Worm (Caenorhabditis elegans) whole organism, L3 larva: ENCODE data around the gene srx-21.

Experiments used
- R02D3.7 ChIP-seq: fragments of 150-350 bp; optimal IDR thresholded peaks from 2 replicates; lab custom pipeline; 2014; ENCODE audit warnings: missing biosample characterization, missing genetic modification characterization
- ZK546.5 ChIP-seq: sonication (generic microtip); optimal IDR thresholded peaks from 2 replicates; lab custom pipeline; 2017; ENCODE audit warnings: missing biosample characterization, missing genetic modification characterization
- aly-2 ChIP-seq: fragments of 150-350 bp; optimal IDR thresholded peaks from 2 replicates; lab custom pipeline; 2014; ENCODE audit warnings: missing biosample characterization, missing genetic modification characterization
- ceh-28 ChIP-seq: fragments of 150-350 bp; optimal IDR thresholded peaks from 2 replicates; lab custom pipeline; 2014; ENCODE audit warnings: missing biosample characterization, missing genetic modification reagents, missing genetic modification characterization
- ceh-82 ChIP-seq: fragments of 150-350 bp; optimal IDR thresholded peaks from 2 replicates; lab custom pipeline; 2014; ENCODE audit warnings: missing biosample characterization, missing genetic modification characterization
- ceh-9 ChIP-seq: sonication (generic microtip); optimal IDR thresholded peaks from 2 replicates; lab custom pipeline; 2018; ENCODE audit warnings: missing biosample characterization, missing genetic modification characterization
- daf-12 ChIP-seq: fragments of 150-350 bp; optimal IDR thresholded peaks from 2 replicates; lab custom pipeline; 2014; ENCODE audit warnings: missing biosample characterization, missing genetic modification reagents, missing genetic modification characterization
- egl-5 ChIP-seq: fragments of 150-350 bp; optimal IDR thresholded peaks from 2 replicates; lab custom pipeline; 2017; ENCODE audit warnings: missing biosample characterization, missing genetic modification reagents, missing genetic modification characterization, inconsistent platforms
- elt-1 ChIP-seq: fragments of 150-350 bp; optimal IDR thresholded peaks from 2 replicates; lab custom pipeline; 2014; ENCODE audit warnings: missing biosample characterization, missing genetic modification characterization
- elt-2 ChIP-seq: sonication (generic microtip); optimal IDR thresholded peaks from 2 replicates; lab custom pipeline; 2016; ENCODE audit warnings: missing genetic modification reagents, mild to moderate bottlenecking, missing genetic modification characterization, missing compliant biosample characterization
- elt-3 ChIP-seq, 3 experiments: fragments of 150-350 bp in 1 of 3; sonication (generic microtip) in 2 of 3; optimal IDR thresholded peaks; 2 replicates in 2 of 3; 4 replicates in 1 of 3; lab custom pipeline; 2014 to 2017; ENCODE audit warnings: missing biosample characterization in 3 of 3, missing genetic modification characterization in 3 of 3
- eor-1 ChIP-seq, 2 experiments: fragments of 150-350 bp; optimal IDR thresholded peaks; 2 replicates each; lab custom pipeline; 2014 to 2018; ENCODE audit warnings: missing biosample characterization in 2 of 2, missing genetic modification characterization in 2 of 2
- fkh-10 ChIP-seq: sonication (generic microtip); optimal IDR thresholded peaks from 2 replicates; lab custom pipeline; 2017; ENCODE audit warnings: missing biosample characterization, missing genetic modification reagents, missing genetic modification characterization
- hmg-11 ChIP-seq: sonication (generic microtip); optimal IDR thresholded peaks from 2 replicates; lab custom pipeline; 2016; ENCODE audit warnings: missing genetic modification characterization, missing compliant biosample characterization
- jun-1 ChIP-seq: fragments of 150-350 bp; optimal IDR thresholded peaks from 2 replicates; lab custom pipeline; 2014; ENCODE audit warnings: missing biosample characterization, missing genetic modification reagents, missing genetic modification characterization
- lsy-12 ChIP-seq: sonication (generic microtip); optimal IDR thresholded peaks from 2 replicates; lab custom pipeline; 2016; ENCODE audit warnings: mild to moderate bottlenecking, missing genetic modification characterization, missing compliant biosample characterization
- mdl-1 ChIP-seq: fragments of 150-350 bp; optimal IDR thresholded peaks from 2 replicates; lab custom pipeline; 2014; ENCODE audit warnings: missing biosample characterization, missing genetic modification characterization
- mml-1 ChIP-seq: fragments of 150-350 bp; sonication (generic microtip); optimal IDR thresholded peaks from 3 replicates; lab custom pipeline; 2014; ENCODE audit warnings: missing biosample characterization, missing genetic modification characterization
- nfya-1 ChIP-seq: sonication (generic microtip); optimal IDR thresholded peaks from 2 replicates; lab custom pipeline; 2017; ENCODE audit warnings: missing genetic modification characterization, mild to moderate bottlenecking, missing compliant biosample characterization, antibody characterized with exemption, moderate library complexity; ENCODE audit not compliant: insufficient read depth
- nhr-12 ChIP-seq: fragments of 150-350 bp; optimal IDR thresholded peaks from 2 replicates; lab custom pipeline; 2014; ENCODE audit warnings: missing biosample characterization, missing genetic modification characterization
- nhr-23 ChIP-seq: fragments of 150-350 bp; optimal IDR thresholded peaks from 2 replicates; lab custom pipeline; 2014; ENCODE audit warnings: missing biosample characterization, missing genetic modification reagents, missing genetic modification characterization
- nhr-237 ChIP-seq: fragments of 150-350 bp; optimal IDR thresholded peaks from 2 replicates; lab custom pipeline; 2014; ENCODE audit warnings: missing biosample characterization, missing genetic modification characterization
- nhr-25 ChIP-seq: sonication (generic microtip); optimal IDR thresholded peaks from 2 replicates; lab custom pipeline; 2017; ENCODE audit warnings: missing biosample characterization, missing genetic modification characterization
- nhr-43 ChIP-seq: sonication (generic microtip); optimal IDR thresholded peaks from 2 replicates; lab custom pipeline; 2016; ENCODE audit warnings: mild to moderate bottlenecking, missing genetic modification characterization, missing compliant biosample characterization; ENCODE audit not compliant: poor library complexity, severe bottlenecking
- nhr-67 ChIP-seq: fragments of 150-350 bp; optimal IDR thresholded peaks from 2 replicates; lab custom pipeline; 2014; ENCODE audit warnings: missing biosample characterization, missing genetic modification characterization
- nhr-76 ChIP-seq: fragments of 150-350 bp; sonication (generic microtip); optimal IDR thresholded peaks from 5 replicates; lab custom pipeline; 2014; ENCODE audit warnings: missing biosample characterization, missing genetic modification characterization
- nhr-77 ChIP-seq: fragments of 150-350 bp; optimal IDR thresholded peaks from 2 replicates; lab custom pipeline; 2014; ENCODE audit warnings: missing biosample characterization, missing genetic modification characterization
- pha-4 ChIP-seq: fragments of 150-350 bp; optimal IDR thresholded peaks from 2 replicates; lab custom pipeline; 2014; ENCODE audit warnings: missing biosample characterization, missing genetic modification reagents, missing genetic modification characterization
- pqm-1 ChIP-seq: fragments of 150-350 bp; optimal IDR thresholded peaks from 2 replicates; lab custom pipeline; 2017; ENCODE audit warnings: missing biosample characterization, missing genetic modification characterization, inconsistent platforms
- sea-2 ChIP-seq: fragments of 150-350 bp; sonication (generic microtip); optimal IDR thresholded peaks from 4 replicates; lab custom pipeline; 2014; ENCODE audit warnings: missing biosample characterization, missing genetic modification reagents, missing genetic modification characterization
- skn-1 ChIP-seq: fragments of 150-350 bp; optimal IDR thresholded peaks from 2 replicates; lab custom pipeline; 2014; ENCODE audit warnings: missing biosample characterization, missing genetic modification characterization
- snpc-4 ChIP-seq: fragments of 150-350 bp; optimal IDR thresholded peaks from 2 replicates; lab custom pipeline; 2014; ENCODE audit warnings: missing biosample characterization, missing genetic modification characterization
- tbx-2 ChIP-seq: sonication (generic microtip); optimal IDR thresholded peaks from 2 replicates; lab custom pipeline; 2016; ENCODE audit warnings: mild to moderate bottlenecking, missing genetic modification characterization, missing compliant biosample characterization
- unc-39 ChIP-seq: sonication (generic microtip); optimal IDR thresholded peaks from 4 replicates; lab custom pipeline; 2017; ENCODE audit warnings: missing biosample characterization, missing genetic modification characterization
- unc-62 ChIP-seq: fragments of 150-350 bp; sonication (generic microtip); optimal IDR thresholded peaks from 4 replicates; lab custom pipeline; 2014; ENCODE audit warnings: missing biosample characterization, missing genetic modification reagents, missing genetic modification characterization
- zag-1 ChIP-seq: fragments of 150-350 bp; optimal IDR thresholded peaks from 2 replicates; lab custom pipeline; 2014; ENCODE audit warnings: missing biosample characterization, missing genetic modification characterization
- ztf-4 ChIP-seq: fragments of 150-350 bp; optimal IDR thresholded peaks from 2 replicates; lab custom pipeline; 2014; ENCODE audit warnings: missing biosample characterization, missing genetic modification characterization

srx-21 gene

DNA sequence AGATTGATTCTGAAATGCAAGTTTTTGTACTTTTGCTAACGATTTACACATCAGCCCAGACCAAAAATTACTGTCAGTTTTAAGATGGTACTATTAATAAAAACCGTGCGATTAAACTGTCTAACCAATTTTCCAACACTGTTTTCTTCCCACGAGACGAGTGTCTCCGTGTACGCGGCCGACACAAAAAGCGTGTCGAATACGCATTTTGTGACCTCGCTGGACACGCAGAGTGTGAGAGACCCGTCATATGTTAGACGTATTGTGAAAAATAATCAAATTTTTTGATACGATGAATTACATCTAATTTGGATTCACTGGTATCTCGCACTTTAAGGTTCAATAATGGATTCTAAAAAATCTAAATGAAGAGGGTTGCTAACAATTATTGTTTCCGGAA is 41.2 kb upstream of the srx-21 start (continued):
- TF ChIP-seq sea-2 (GFP tag; lab: Kevin White, UChicago), result no peak
- peak; percentile 51 for TF ChIP-seq elt-2 (tag; lab: Kevin White, UChicago)
- TF ChIP-seq nhr-77, result no peak
- no peak for TF ChIP-seq egl-5
- TF ChIP-seq jun-1 (tag; lab: Kevin White, UChicago), result no peak
- no peak for TF ChIP-seq nhr-12 (tag; lab: Kevin White, UChicago)
- TF ChIP-seq nhr-76 (tag; lab: Kevin White, UChicago), result no peak
- no peak for TF ChIP-seq nfya-1 (tag; lab: Kevin White, UChicago)
- no peak for TF ChIP-seq mdl-1 (tag; lab: Kevin White, UChicago)
- no peak for TF ChIP-seq fkh-10
- no peak for TF ChIP-seq ztf-4 (tag; lab: Kevin White, UChicago)
- TF ChIP-seq nhr-67 (tag; lab: Kevin White, UChicago), result no peak
- no peak for TF ChIP-seq hmg-11 (tag; lab: Kevin White, UChicago)
- TF ChIP-seq ceh-82 (tag; lab: Kevin White, UChicago), result no peak
- TF ChIP-seq ceh-28, result no peak
- TF ChIP-seq ceh-9 (tag; lab: Kevin White, UChicago), result no peak
- TF ChIP-seq lsy-12 (tag; lab: Kevin White, UChicago), result no peak
- TF ChIP-seq, all 47 proteins: peak for 6

DNA sequence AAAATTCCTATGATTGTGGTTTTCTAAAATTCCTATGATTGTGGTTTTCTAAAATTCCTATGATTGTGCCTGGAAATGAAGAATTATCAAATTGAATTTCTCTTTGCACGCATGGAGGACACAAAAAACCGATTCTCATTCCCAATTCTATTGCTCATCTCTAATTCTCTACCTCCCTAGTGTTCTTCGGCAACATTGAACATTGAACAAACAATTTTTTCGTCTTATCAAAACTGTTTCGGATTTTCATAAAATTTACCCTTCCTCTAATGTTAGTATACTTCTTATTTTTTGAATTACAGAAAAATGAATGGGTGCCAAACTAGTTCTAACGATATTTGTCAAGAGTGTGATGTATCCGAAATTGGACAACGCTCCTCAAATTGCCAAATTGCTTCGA is 40.6 kb upstream of the srx-21 start, which contains the start of gene pals-31:
Gene pals-31, plus strand, starts transcription at position 301 of the 400 bp plus-strand sequence.
- TF ChIP-seq nhr-23 (tag; lab: Kevin White, UChicago), result no peak
- no peak for TF ChIP-seq snpc-4 (tag; lab: Kevin White, UChicago)
- no peak for TF ChIP-seq R02D3.7 (tag; lab: Kevin White, UChicago)
- TF ChIP-seq nhr-237, result no peak
- no peak for TF ChIP-seq nhr-77
- TF ChIP-seq ZK546.5 (tag; lab: Kevin White, UChicago), result no peak
- TF ChIP-seq elt-2 (tag; lab: Kevin White, UChicago), result no peak
- TF ChIP-seq nhr-67 (tag; lab: Kevin White, UChicago), result no peak
- TF ChIP-seq elt-1, result no peak
- TF ChIP-seq nhr-43 (tag; lab: Kevin White, UChicago), result no peak
- no peak for TF ChIP-seq ceh-9 (tag; lab: Kevin White, UChicago)
- TF ChIP-seq elt-3 (tag; optimal IDR thresholded peaks at IDR 0.05; lab: Kevin White, UChicago), result no peak
- TF ChIP-seq pqm-1 (tag; lab: Kevin White, UChicago), result no peak
- TF ChIP-seq sea-2 (GFP tag; lab: Kevin White, UChicago), result no peak
- TF ChIP-seq nhr-25, result no peak
- TF ChIP-seq eor-1 (tag; optimal IDR thresholded peaks at IDR 0.05; lab: Kevin White, UChicago), result no peak

DNA sequence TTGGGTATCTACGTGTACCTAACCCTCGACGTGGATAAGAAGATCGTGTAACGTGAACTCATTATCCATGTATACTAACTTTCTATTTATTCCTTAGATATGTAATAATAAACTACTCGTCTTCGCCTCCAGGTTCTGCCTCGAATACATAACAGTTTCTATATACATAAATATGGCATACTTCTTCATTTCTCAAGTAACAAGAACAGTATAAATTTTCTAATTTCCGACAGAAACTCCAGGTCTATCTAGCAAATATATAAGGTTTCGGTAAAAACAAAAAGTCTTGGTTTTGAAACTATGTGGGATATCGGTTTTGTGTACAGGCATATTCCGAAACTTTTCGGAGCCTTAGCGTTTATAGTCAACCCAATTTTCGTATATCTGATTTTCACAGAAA is 38.5 kb upstream of the srx-21 start, which contains the start of gene srj-37:
Gene srj-37, plus strand, starts transcription at position 301 of the 400 bp plus-strand sequence.
- TF ChIP-seq nhr-23 (tag; lab: Kevin White, UChicago), result no peak
- no peak for TF ChIP-seq unc-39
- TF ChIP-seq aly-2 (tag; lab: Kevin White, UChicago), result no peak
- no peak for TF ChIP-seq nhr-77
- no peak for TF ChIP-seq elt-3 (tag; optimal IDR thresholded peaks at IDR 0.05; lab: Kevin White, UChicago)
- no peak for TF ChIP-seq nhr-43 (tag; lab: Kevin White, UChicago)
- TF ChIP-seq skn-1 (tag; lab: Kevin White, UChicago), result no peak
- TF ChIP-seq pha-4 (tag; lab: Kevin White, UChicago), result no peak
- no peak for TF ChIP-seq nhr-237
- no peak for TF ChIP-seq tbx-2 (tag; lab: Kevin White, UChicago)
- TF ChIP-seq mml-1 (tag; lab: Kevin White, UChicago), result no peak
- TF ChIP-seq elt-2 (tag; lab: Kevin White, UChicago), result no peak
- TF ChIP-seq pqm-1 (tag; lab: Kevin White, UChicago), result no peak
- no peak for TF ChIP-seq snpc-4 (tag; lab: Kevin White, UChicago)
- TF ChIP-seq nfya-1 (tag; lab: Kevin White, UChicago), result no peak
- TF ChIP-seq unc-62 (GFP tag; lab: Kevin White, UChicago), result no peak
- no peak for TF ChIP-seq zag-1
- no peak for TF ChIP-seq daf-12
- no peak for TF ChIP-seq mdl-1 (tag; lab: Kevin White, UChicago)
- TF ChIP-seq egl-5, result no peak
- TF ChIP-seq, all 47 proteins: peak for 0
